Fruit fly (Drosophila melanogaster): Measurements from ENCODE around the gene CG17806.

Gene CG17806

dm6 chr3R:17781371-17781770 is 21.7 kb downstream of the CG17806 start (continued):
- TF ChIP-seq ewg (GFP tag; optimal IDR thresholded peaks at IDR 0.05) (peak; percentile 52), da (GFP tag; optimal IDR thresholded peaks at IDR 0.05) (peak; percentile 26), HLH3B (GFP tag; IDR thresholded peaks at IDR 0.05) (peak; percentile 87), BtbVII (GFP tag; optimal IDR thresholded peaks at IDR 0.05) (peak; percentile 64), CG9932 (GFP tag; IDR thresholded peaks at IDR 0.05) (peak; percentile 89), CG8359 (GFP tag; optimal IDR thresholded peaks at IDR 0.05; ENCODE audit: borderline replicate concordance) (peak; percentile 8), Xbp1 (GFP tag; optimal IDR thresholded peaks at IDR 0.05) (peak; percentile 79), Kr (GFP tag; optimal IDR thresholded peaks at IDR 0.05) (no peak), D19A (tag; optimal IDR thresholded peaks at IDR 0.05) (peak; percentile 67), jigr1 (GFP tag; IDR thresholded peaks at IDR 0.05) (peak; percentile 40; the same call in 1 of the 3 replicates), ab (GFP tag; optimal IDR thresholded peaks at IDR 0.05) (no peak), CG34224 (GFP tag; IDR thresholded peaks at IDR 0.05; ENCODE audit: partially characterized antibody) (no peak), repo (GFP tag; optimal IDR thresholded peaks at IDR 0.05) (peak; percentile 52), Myb (GFP tag; optimal IDR thresholded peaks at IDR 0.05) (peak; percentile 62), CG15601 (tag; optimal IDR thresholded peaks at IDR 0.05) (peak; percentile 67), YL-1 (GFP tag; optimal IDR thresholded peaks at IDR 0.05) (no peak), pita (GFP tag; optimal IDR thresholded peaks at IDR 0.05) (no peak), CG15696 (tag; optimal IDR thresholded peaks at IDR 0.05) (peak; percentile 43), CG11456 (GFP tag; IDR thresholded peaks at IDR 0.05) (peak; percentile 84), Meics (GFP tag; optimal IDR thresholded peaks at IDR 0.05) (peak; percentile 83), fru (optimal IDR thresholded peaks at IDR 0.05) (no peak), CG3838 (GFP tag; optimal IDR thresholded peaks at IDR 0.05) (peak; percentile 23), CG13123 (GFP tag; optimal IDR thresholded peaks at IDR 0.05) (no peak), CG9876 (GFP tag; optimal IDR thresholded peaks at IDR 0.05) (peak; percentile 17), CG9727 (GFP tag; optimal IDR thresholded peaks at IDR 0.05) (peak; percentile 50), CG10209 (GFP tag; optimal IDR thresholded peaks at IDR 0.05) (peak; percentile 68), bcd (GFP tag; optimal IDR thresholded peaks at IDR 0.05) (peak; percentile 61), CG17612 (GFP tag; IDR thresholded peaks at IDR 0.05) (peak; percentile 67), Antp (GFP tag; optimal IDR thresholded peaks at IDR 0.05) (peak; percentile 84), ap (GFP tag; IDR thresholded peaks at IDR 0.05) (peak; percentile 62), luna (GFP tag; optimal IDR thresholded peaks at IDR 0.05) (no peak), CG7987 (GFP tag; optimal IDR thresholded peaks at IDR 0.05) (peak; percentile 24), CG10565 (GFP tag; optimal IDR thresholded peaks at IDR 0.05) (no peak), CG15073 (GFP tag; optimal IDR thresholded peaks at IDR 0.05) (no peak), H2.0 (GFP tag; IDR thresholded peaks at IDR 0.05) (peak; percentile 69), tll (GFP tag; optimal IDR thresholded peaks at IDR 0.05) (no peak), vfl (GFP tag; optimal IDR thresholded peaks at IDR 0.05) (peak; percentile 43), dmrt99B (tag; optimal IDR thresholded peaks at IDR 0.05) (peak; percentile 87), CG13296 (GFP tag; optimal IDR thresholded peaks at IDR 0.05) (peak; percentile 80), CG8290 (GFP tag; optimal IDR thresholded peaks at IDR 0.05) (no peak), CG8290 (tag; optimal IDR thresholded peaks at IDR 0.05) (peak in 1 of 2 experiments; percentile 75), lola (GFP tag; optimal IDR thresholded peaks at IDR 0.05) (no peak), CG30431 (GFP tag; optimal IDR thresholded peaks at IDR 0.05) (peak; percentile 35), CG3847 (GFP tag; IDR thresholded peaks at IDR 0.05) (peak; percentile 84), gsb (GFP tag; IDR thresholded peaks at IDR 0.05) (peak; percentile 83), CG11247 (GFP tag; IDR thresholded peaks at IDR 0.05) (peak; percentile 88), MBD-R2 (GFP tag; IDR thresholded peaks at IDR 0.05) (peak; percentile 65), lmd (GFP tag; IDR thresholded peaks at IDR 0.05) (peak; percentile 89), Deaf1 (tag; optimal IDR thresholded peaks at IDR 0.05) (peak; percentile 38), fd64A (GFP tag; optimal IDR thresholded peaks at IDR 0.05) (peak; percentile 6), CG2202 (tag; optimal IDR thresholded peaks at IDR 0.05) (no peak), CoRest (tag; optimal IDR thresholded peaks at IDR 0.05) (peak; percentile 84)
